Fruit fly (Drosophila melanogaster) whole organism, embryonic: ENCODE results near the gene yellow-g.
A peak's percentile ranks its signal among the peaks of the same experiment; 100 is the strongest.

Experiments used
- Abd-B ChIP-seq: fragments of 200-800 bp; sonication (Bioruptor generic); optimal IDR thresholded peaks from 2 replicates; lab custom pipeline; 2018; ENCODE audit warnings: missing biosample characterization, mild to moderate bottlenecking, missing genetic modification characterization, moderate library complexity
- CG10209 ChIP-seq: fragments of 200-800 bp; sonication (Bioruptor generic); optimal IDR thresholded peaks from 3 replicates; lab custom pipeline; 2017; ENCODE audit warnings: missing biosample characterization, mild to moderate bottlenecking, missing genetic modification characterization, missing genetic modification reagents
- CG11247 ChIP-seq: fragments of 200-800 bp; sonication (Bioruptor generic); IDR thresholded peaks from 2 replicates; pipeline ENCODE4 v1.3.6; 2022; ENCODE audit warnings: missing biosample characterization, missing genetic modification characterization
- CG11398 ChIP-seq: fragments of 200-800 bp; sonication (Bioruptor generic); optimal IDR thresholded peaks from 2 replicates; lab custom pipeline; 2016; ENCODE audit warnings: missing biosample characterization, missing genetic modification characterization
- CG14965 ChIP-seq: fragments of 200-800 bp; sonication (Bioruptor generic); optimal IDR thresholded peaks from 2 replicates; lab custom pipeline; 2016; ENCODE audit warnings: missing biosample characterization, missing genetic modification characterization, borderline replicate concordance
- CG15073 ChIP-seq: fragments of 200-800 bp; sonication (Bioruptor generic); optimal IDR thresholded peaks from 2 replicates; lab custom pipeline; 2016; ENCODE audit warnings: missing biosample characterization, missing genetic modification characterization
- CG15601 ChIP-seq: fragments of 200-800 bp; sonication (Bioruptor generic); optimal IDR thresholded peaks from 3 replicates; lab custom pipeline; 2019; ENCODE audit warnings: missing biosample characterization, mild to moderate bottlenecking, missing genetic modification characterization, moderate library complexity
- CG30403 ChIP-seq: fragments of 200-800 bp; sonication (Bioruptor generic); optimal IDR thresholded peaks from 3 replicates; lab custom pipeline; 2016; ENCODE audit warnings: missing biosample characterization, missing genetic modification characterization
- CG3163 ChIP-seq: fragments of 200-800 bp; sonication (Bioruptor generic); optimal IDR thresholded peaks from 3 replicates; lab custom pipeline; 2016; ENCODE audit warnings: missing biosample characterization, missing genetic modification characterization
- CG4282 ChIP-seq: fragments of 200-800 bp; sonication (Bioruptor generic); optimal IDR thresholded peaks from 2 replicates; lab custom pipeline; 2016; ENCODE audit warnings: missing biosample characterization, missing genetic modification characterization
- CG4328 ChIP-seq: fragments of 200-800 bp; sonication (Bioruptor generic); optimal IDR thresholded peaks from 3 replicates; lab custom pipeline; 2017; ENCODE audit warnings: missing biosample characterization, missing genetic modification reagents, missing genetic modification characterization
- CG7839 ChIP-seq: fragments of 200-800 bp; sonication (Bioruptor generic); optimal IDR thresholded peaks from 3 replicates; lab custom pipeline; 2018; ENCODE audit warnings: missing biosample characterization, mild to moderate bottlenecking, missing genetic modification characterization, moderate library complexity
- CG7928 ChIP-seq: fragments of 200-800 bp; sonication (Bioruptor generic); optimal IDR thresholded peaks from 2 replicates; lab custom pipeline; 2017; ENCODE audit warnings: missing biosample characterization, mild to moderate bottlenecking, missing genetic modification characterization
- CG8290 ChIP-seq, 3 experiments: fragments of 200-800 bp; sonication (Bioruptor generic); optimal IDR thresholded peaks; 2 replicates each; lab custom pipeline; 2016 to 2019; ENCODE audit warnings: missing biosample characterization in 3 of 3, missing genetic modification characterization in 3 of 3, mild to moderate bottlenecking in 2 of 3, moderate library complexity in 1 of 3
- CG9876 ChIP-seq: fragments of 200-800 bp; sonication (Bioruptor generic); optimal IDR thresholded peaks from 2 replicates; lab custom pipeline; 2016; ENCODE audit warnings: missing biosample characterization, missing genetic modification characterization
- CkIIα-i1 ChIP-seq: fragments of 200-800 bp; sonication (Bioruptor generic); IDR thresholded peaks from 2 replicates; pipeline ENCODE4 v1.3.6; 2022; ENCODE audit warnings: missing biosample characterization, missing genetic modification characterization
- D19B ChIP-seq: fragments of 200-800 bp; sonication (Bioruptor generic); optimal IDR thresholded peaks from 2 replicates; lab custom pipeline; 2017; ENCODE audit warnings: missing biosample characterization, mild to moderate bottlenecking, missing genetic modification characterization
- Dref ChIP-seq: fragments of 200-800 bp; sonication (Bioruptor generic); IDR thresholded peaks from 2 replicates; pipeline ENCODE4 v1.3.6; 2022; ENCODE audit warnings: missing biosample characterization, missing genetic modification characterization
- Eip74EF ChIP-seq, 2 experiments: fragments of 200-800 bp in 1 of 2; fragments of >200 bp in 1 of 2; sonication (Bioruptor generic) in 1 of 2; optimal IDR thresholded peaks; 2 replicates each; lab custom pipeline; 2017 to 2019; ENCODE audit warnings: missing biosample characterization in 2 of 2, missing genetic modification characterization in 2 of 2, mild to moderate bottlenecking in 1 of 2, moderate library complexity in 1 of 2
- HLH3B ChIP-seq: fragments of 200-800 bp; sonication (Bioruptor generic); IDR thresholded peaks from 2 replicates; pipeline ENCODE4 v1.3.6; 2022; ENCODE audit warnings: missing biosample characterization, missing genetic modification characterization
- Mes4 ChIP-seq: fragments of 200-800 bp; sonication (Bioruptor generic); optimal IDR thresholded peaks from 2 replicates; lab custom pipeline; 2016; ENCODE audit warnings: missing biosample characterization, missing genetic modification characterization
- Oaz ChIP-seq: fragments of 200-800 bp; sonication (Bioruptor generic); IDR thresholded peaks from 2 replicates; pipeline ENCODE4 v1.3.6; 2022; ENCODE audit warnings: missing biosample characterization, missing genetic modification characterization
- Poxn ChIP-seq: fragments of 200-800 bp; sonication (Bioruptor generic); IDR thresholded peaks from 2 replicates; pipeline ENCODE4 v1.3.6; 2022; ENCODE audit warnings: missing biosample characterization, missing genetic modification characterization
- Ptx1 ChIP-seq: fragments of 200-800 bp; sonication (Bioruptor generic); IDR thresholded peaks from 2 replicates; pipeline ENCODE4 v1.3.6; 2022; ENCODE audit warnings: missing biosample characterization, missing genetic modification characterization
- Sox100B ChIP-seq: fragments of 200-800 bp; sonication (Bioruptor generic); optimal IDR thresholded peaks from 3 replicates; lab custom pipeline; 2018; ENCODE audit warnings: missing biosample characterization, mild to moderate bottlenecking, missing genetic modification characterization
- Sry-β ChIP-seq: fragments of 200-800 bp; sonication (Bioruptor generic); optimal IDR thresholded peaks from 2 replicates; lab custom pipeline; 2018; ENCODE audit warnings: missing biosample characterization, mild to moderate bottlenecking, missing genetic modification characterization, moderate library complexity
- Sry-δ ChIP-seq: fragments of 200-800 bp; sonication (Bioruptor generic); optimal IDR thresholded peaks from 2 replicates; lab custom pipeline; 2016; ENCODE audit warnings: missing biosample characterization, missing genetic modification characterization
- btn ChIP-seq: fragments of 200-800 bp; sonication (Bioruptor generic); optimal IDR thresholded peaks from 2 replicates; lab custom pipeline; 2016; ENCODE audit warnings: missing biosample characterization, missing genetic modification characterization
- cad ChIP-seq: fragments of >200 bp; optimal IDR thresholded peaks from 2 replicates; lab custom pipeline; 2017; ENCODE audit warnings: missing biosample characterization, missing genetic modification characterization
- chinmo ChIP-seq: fragments of 200-800 bp; sonication (Bioruptor generic); IDR thresholded peaks from 4 replicates; pipeline ENCODE4 v1.3.6; 2022; ENCODE audit warnings: missing biosample characterization, missing genetic modification characterization; ENCODE audit not compliant: partially characterized antibody
- crp ChIP-seq, 2 experiments: fragments of 200-800 bp; sonication (Bioruptor generic); optimal IDR thresholded peaks; 2 replicates in 1 of 2; 3 replicates in 1 of 2; lab custom pipeline; 2017; ENCODE audit warnings: missing biosample characterization in 2 of 2, missing genetic modification characterization in 2 of 2, mild to moderate bottlenecking in 1 of 2, moderate library complexity in 1 of 2
- dati ChIP-seq: fragments of 200-800 bp; sonication (Bioruptor generic); IDR thresholded peaks from 2 replicates; pipeline ENCODE4 v1.3.6; 2022; ENCODE audit warnings: missing biosample characterization, missing genetic modification characterization
- dysf ChIP-seq: fragments of 200-800 bp; sonication (Bioruptor generic); IDR thresholded peaks from 3 replicates; pipeline ENCODE4 v1.3.6; 2022; ENCODE audit warnings: missing biosample characterization, missing genetic modification characterization
- ftz-f1 ChIP-seq: fragments of 200-800 bp; sonication (Bioruptor generic); optimal IDR thresholded peaks from 2 replicates; lab custom pipeline; 2016; ENCODE audit warnings: missing biosample characterization, missing genetic modification characterization
- gce ChIP-seq: fragments of 200-800 bp; sonication (Bioruptor generic); IDR thresholded peaks from 3 replicates; pipeline ENCODE4 v1.3.6; 2022; ENCODE audit warnings: missing biosample characterization, missing genetic modification characterization
- jigr1 ChIP-seq: fragments of 200-800 bp; sonication (Bioruptor generic); IDR thresholded peaks from 3 replicates; pipeline ENCODE4 v1.3.6; 2022; ENCODE audit warnings: missing biosample characterization, missing genetic modification characterization
- lilli ChIP-seq: fragments of 200-800 bp; sonication (Bioruptor generic); optimal IDR thresholded peaks from 3 replicates; lab custom pipeline; 2016; ENCODE audit warnings: missing biosample characterization, missing genetic modification characterization
- lola ChIP-seq, 3 experiments: fragments of >200 bp in 2 of 3; fragments of 200-800 bp in 1 of 3; sonication (Bioruptor generic) in 1 of 3; optimal IDR thresholded peaks; 2 replicates each; lab custom pipeline; 2017 to 2019; ENCODE audit warnings: missing biosample characterization in 3 of 3, missing genetic modification characterization in 3 of 3, mild to moderate bottlenecking in 1 of 3, moderate library complexity in 1 of 3
- mam ChIP-seq: fragments of 200-800 bp; sonication (Bioruptor generic); optimal IDR thresholded peaks from 3 replicates; lab custom pipeline; 2016; ENCODE audit warnings: missing biosample characterization, missing genetic modification characterization
- mld ChIP-seq: fragments of 200-800 bp; sonication (Bioruptor generic); IDR thresholded peaks from 3 replicates; pipeline ENCODE4 v1.3.6; 2022; ENCODE audit warnings: missing biosample characterization, missing genetic modification characterization; ENCODE audit not compliant: partially characterized antibody
- psq ChIP-seq: fragments of 200-800 bp; sonication (Bioruptor generic); optimal IDR thresholded peaks from 2 replicates; lab custom pipeline; 2017; ENCODE audit warnings: missing biosample characterization, missing genetic modification characterization
- rib ChIP-seq: fragments of 200-800 bp; sonication (Bioruptor generic); IDR thresholded peaks from 2 replicates; pipeline ENCODE4 v1.3.6; 2022; ENCODE audit warnings: missing biosample characterization, missing genetic modification characterization
- sd ChIP-seq: fragments of 200-800 bp; sonication (Bioruptor generic); optimal IDR thresholded peaks from 3 replicates; lab custom pipeline; 2018; ENCODE audit warnings: missing biosample characterization, mild to moderate bottlenecking, missing genetic modification characterization, moderate library complexity
- sens ChIP-seq: fragments of 200-800 bp; sonication (Bioruptor generic); peaks from one replicate; lab custom pipeline; 2016; ENCODE audit warnings: missing biosample characterization, missing genetic modification characterization
- seq ChIP-seq: fragments of 200-800 bp; sonication (Bioruptor generic); IDR thresholded peaks from 2 replicates; pipeline ENCODE4 v1.3.6; 2022; ENCODE audit warnings: missing biosample characterization, missing genetic modification characterization
- stc ChIP-seq: fragments of 200-800 bp; sonication (Bioruptor generic); IDR thresholded peaks from 2 replicates; pipeline ENCODE4 v1.3.6; 2022; ENCODE audit warnings: missing biosample characterization, missing genetic modification characterization
- tll ChIP-seq, 2 experiments: fragments of 200-800 bp in 1 of 2; fragments of >200 bp in 1 of 2; sonication (Bioruptor generic) in 1 of 2; optimal IDR thresholded peaks; 2 replicates each; lab custom pipeline; 2017 to 2019; ENCODE audit warnings: missing biosample characterization in 2 of 2, missing genetic modification characterization in 2 of 2, mild to moderate bottlenecking in 1 of 2, moderate library complexity in 1 of 2
- twi ChIP-seq: fragments of 200-800 bp; optimal IDR thresholded peaks from 2 replicates; lab custom pipeline; 2019; ENCODE audit warnings: missing biosample characterization, mild to moderate bottlenecking, missing genetic modification characterization, moderate library complexity
- usp ChIP-seq: fragments of >200 bp; optimal IDR thresholded peaks from 2 replicates; lab custom pipeline; 2017; ENCODE audit warnings: missing biosample characterization, missing genetic modification characterization
- wek ChIP-seq: fragments of 200-800 bp; sonication (Bioruptor generic); optimal IDR thresholded peaks from 3 replicates; lab custom pipeline; 2018; ENCODE audit warnings: missing biosample characterization, mild to moderate bottlenecking, missing genetic modification characterization, moderate library complexity

The yellow-g gene

DNA sequence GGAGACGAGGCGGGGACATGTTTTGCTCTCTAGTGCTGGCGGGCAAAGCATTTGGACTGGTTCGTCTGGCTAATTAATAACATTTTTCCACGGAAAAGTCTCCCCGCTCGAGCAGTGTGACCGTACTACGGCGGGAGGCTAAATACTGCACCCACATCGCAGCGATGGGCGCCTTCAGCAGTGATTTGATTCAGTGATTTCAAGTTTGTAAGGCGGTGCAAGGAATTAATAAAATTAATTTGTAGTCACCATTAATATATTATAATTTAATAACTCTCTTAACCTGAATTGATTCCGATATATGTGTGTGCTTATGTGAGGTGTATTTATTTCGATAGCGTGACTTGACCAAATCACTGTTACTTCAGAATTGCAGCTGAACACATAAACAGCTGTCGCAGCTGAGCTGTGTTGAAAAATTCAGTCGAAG, 10.0 kb downstream of the yellow-g start, which contains the start of the genes oxt and CG13807 (continued):
- TF ChIP-seq stc (peak; percentile 85), CG15601 (tag; lab: Kevin White, UChicago) (peak; percentile 84), CG4282 (GFP tag; lab: Kevin White, UChicago) (no peak), CG11398 (GFP tag; lab: Kevin White, UChicago) (no peak), sens (GFP tag; lab: Kevin White, UChicago) (peak; percentile 96), cad (no peak), btn (GFP tag; lab: Kevin White, UChicago) (no peak), CG3163 (GFP tag; lab: Kevin White, UChicago) (no peak), tll (GFP tag; optimal IDR thresholded peaks at IDR 0.05; lab: Kevin White, UChicago) (peak in 1 of 2 experiments; percentile 59), gce (peak; percentile 68; the same call in 2 of the 3 replicates), seq (GFP tag; lab: Robert Waterston, UW) (peak; percentile 84), CG10209 (peak; percentile 87), CG11247 (GFP tag; lab: Robert Waterston, UW) (peak; percentile 88), Sox100B (GFP tag; lab: Kevin White, UChicago) (no peak), mld (GFP tag; lab: Robert Waterston, UW) (no peak), ftz-f1 (GFP tag; lab: Kevin White, UChicago) (peak; percentile 43), psq (GFP tag; lab: Kevin White, UChicago) (peak; percentile 50), CG7928 (GFP tag; lab: Kevin White, UChicago) (peak; percentile 50), rib (GFP tag; lab: Robert Waterston, UW) (peak; percentile 76; the same call in 1 of the 2 replicates), crp (GFP tag; optimal IDR thresholded peaks at IDR 0.05; lab: Kevin White, UChicago) (peak; percentile 84 to 95), lilli (peak; percentile 83), Sry-β (GFP tag; lab: Kevin White, UChicago) (peak; percentile 63), Eip74EF (GFP tag; optimal IDR thresholded peaks at IDR 0.05; lab: Kevin White, UChicago) (peak in 1 of 2 experiments; percentile 74), twi (tag; lab: Kevin White, UChicago) (peak; percentile 88), CG15073 (peak; percentile 31), jigr1 (peak; percentile 57; the same call in 1 of the 3 replicates), CG14965 (GFP tag; lab: Kevin White, UChicago) (no peak), dati (GFP tag; lab: Robert Waterston, UW) (0 out of 2 replicates have a peak, but pooled peaks have one; percentile 35), wek (GFP tag; lab: Kevin White, UChicago) (peak; percentile 61), Ptx1 (peak; percentile 92), CG8290 (GFP tag; optimal IDR thresholded peaks at IDR 0.05; lab: Kevin White, UChicago) (peak; percentile 69), CG8290 (tag; optimal IDR thresholded peaks at IDR 0.05; lab: Kevin White, UChicago) (peak; percentile 52 to 79), Sry-δ (GFP tag; lab: Kevin White, UChicago) (peak; percentile 46), Dref (no peak), dysf (GFP tag; lab: Robert Waterston, UW) (peak; percentile 93), Oaz (GFP tag; lab: Robert Waterston, UW) (peak; percentile 75), CG30403 (GFP tag; lab: Kevin White, UChicago) (peak; percentile 93), mam (GFP tag; lab: Kevin White, UChicago) (peak; percentile 75), CkIIα-i1 (GFP tag; lab: Robert Waterston, UW) (no peak), chinmo (GFP tag; lab: Robert Waterston, UW) (no peak), HLH3B (GFP tag; lab: Robert Waterston, UW) (peak; percentile 82), lola (GFP tag; optimal IDR thresholded peaks at IDR 0.05; lab: Kevin White, UChicago) (peak in 1 of 3 experiments; percentile 87), CG7839 (peak; percentile 91), usp (GFP tag; lab: Kevin White, UChicago) (no peak), D19B (peak; percentile 66), sd (tag; lab: Kevin White, UChicago) (peak; percentile 79), CG4328 (peak; percentile 76), Mes4 (GFP tag; lab: Kevin White, UChicago) (no peak), CG9876 (GFP tag; lab: Kevin White, UChicago) (no peak), Poxn (GFP tag; lab: Robert Waterston, UW) (peak; percentile 57; the same call in 1 of the 2 replicates), Abd-B (GFP tag; lab: Kevin White, UChicago) (peak; percentile 88)
